Worm (Caenorhabditis elegans) whole organism, L2 larva: ENCODE measurements around the gene tbc-20.

Experiments used
- R02D3.7 ChIP-seq: fragments of 150-350 bp; optimal IDR thresholded peaks from 2 replicates; lab custom pipeline; 2014; ENCODE audit warnings: missing biosample characterization, missing genetic modification characterization
- alr-1 ChIP-seq: fragments of 150-350 bp; optimal IDR thresholded peaks from 2 replicates; lab custom pipeline; 2014; ENCODE audit warnings: missing biosample characterization, missing genetic modification characterization
- aly-2 ChIP-seq: fragments of 150-350 bp; optimal IDR thresholded peaks from 2 replicates; lab custom pipeline; 2014; ENCODE audit warnings: missing biosample characterization, missing genetic modification characterization
- elt-3 ChIP-seq: sonication (generic microtip); optimal IDR thresholded peaks from 2 replicates; lab custom pipeline; 2017; ENCODE audit warnings: missing biosample characterization, missing genetic modification characterization
- fos-1 ChIP-seq: fragments of 150-350 bp; optimal IDR thresholded peaks from 2 replicates; lab custom pipeline; 2014; ENCODE audit warnings: missing biosample characterization, missing genetic modification characterization
- lin-13 ChIP-seq: fragments of 150-350 bp; optimal IDR thresholded peaks from 2 replicates; lab custom pipeline; 2014; ENCODE audit warnings: missing biosample characterization, missing genetic modification reagents, missing genetic modification characterization
- mab-5 ChIP-seq: fragments of 150-350 bp; optimal IDR thresholded peaks from 2 replicates; lab custom pipeline; 2014; ENCODE audit warnings: missing biosample characterization, missing genetic modification characterization
- mbf-1 ChIP-seq: sonication (generic microtip); optimal IDR thresholded peaks from 2 replicates; lab custom pipeline; 2017; ENCODE audit warnings: missing biosample characterization, missing genetic modification characterization
- nhr-129 ChIP-seq: fragments of 150-350 bp; optimal IDR thresholded peaks from 2 replicates; lab custom pipeline; 2014; ENCODE audit warnings: missing biosample characterization, missing genetic modification characterization
- nhr-237 ChIP-seq: fragments of 150-350 bp; optimal IDR thresholded peaks from 2 replicates; lab custom pipeline; 2014; ENCODE audit warnings: missing biosample characterization, missing genetic modification characterization
- nhr-25 ChIP-seq: fragments of 150-350 bp; sonication (generic microtip); optimal IDR thresholded peaks from 3 replicates; lab custom pipeline; 2014; ENCODE audit warnings: missing biosample characterization, missing genetic modification characterization
- skn-1 ChIP-seq: sonication (generic microtip); optimal IDR thresholded peaks from 2 replicates; lab custom pipeline; 2017; ENCODE audit warnings: missing biosample characterization, missing genetic modification characterization
- unc-55 ChIP-seq: fragments of 150-350 bp; sonication (generic microtip); optimal IDR thresholded peaks from 3 replicates; lab custom pipeline; 2014; ENCODE audit warnings: missing biosample characterization, missing genetic modification reagents, missing genetic modification characterization

- no peak for TF ChIP-seq mab-5
- TF ChIP-seq lin-13 (GFP tag; lab: Kevin White, UChicago): no peak
- no peak for TF ChIP-seq aly-2
- TF ChIP-seq nhr-237: no peak
- no peak for TF ChIP-seq mbf-1 (tag; lab: Kevin White, UChicago)
- TF ChIP-seq alr-1 (tag; lab: Kevin White, UChicago): no peak
- no peak for TF ChIP-seq elt-3 (tag; lab: Kevin White, UChicago)
- TF ChIP-seq fos-1 (tag; lab: Kevin White, UChicago): no peak
- TF ChIP-seq unc-55: no peak
- TF ChIP-seq nhr-25 (tag; lab: Kevin White, UChicago): no peak
- TF ChIP-seq R02D3.7 (tag; lab: Kevin White, UChicago): no peak
- TF ChIP-seq skn-1 (tag; lab: Kevin White, UChicago): no peak
- no peak for TF ChIP-seq nhr-129
Measured at ce11 chrII:14812231-14812630, 14.0 kb downstream of the tbc-20 start, which contains the start of gene osta-3.
